Fruit fly (Drosophila melanogaster) whole organism, embryonic: ENCODE data around the gene P58IPK.

ENCODE experiments used
- Antp ChIP-seq: fragments of 200-800 bp; sonication (Bioruptor generic); optimal IDR thresholded peaks from 3 replicates; lab custom pipeline; 2016; ENCODE audit warnings: missing biosample characterization, missing genetic modification characterization
- Blimp-1 ChIP-seq: fragments of 200-800 bp; sonication (Bioruptor generic); optimal IDR thresholded peaks from 3 replicates; lab custom pipeline; 2018; ENCODE audit warnings: missing biosample characterization, missing genetic modification characterization, mild to moderate bottlenecking, moderate library complexity, missing genetic modification reagents
- CG10462 ChIP-seq: fragments of 200-800 bp; sonication (Bioruptor generic); optimal IDR thresholded peaks from 2 replicates; lab custom pipeline; 2016; ENCODE audit warnings: missing biosample characterization, missing genetic modification characterization
- CG11085 ChIP-seq: fragments of 200-800 bp; sonication (Bioruptor generic); IDR thresholded peaks from 2 replicates; pipeline ENCODE4 v1.3.6; 2022; ENCODE audit warnings: missing biosample characterization, missing genetic modification characterization
- CG12236 ChIP-seq: fragments of 200-800 bp; sonication (Bioruptor generic); optimal IDR thresholded peaks from 2 replicates; lab custom pipeline; 2016; ENCODE audit warnings: missing biosample characterization, missing genetic modification characterization
- CG12659 ChIP-seq: fragments of 200-800 bp; sonication (Bioruptor generic); optimal IDR thresholded peaks from 3 replicates; lab custom pipeline; 2017; ENCODE audit warnings: mild to moderate bottlenecking, missing biosample characterization, missing genetic modification reagents, missing genetic modification characterization
- CG13123 ChIP-seq: fragments of 200-800 bp; sonication (Bioruptor generic); optimal IDR thresholded peaks from 2 replicates; lab custom pipeline; 2016; ENCODE audit warnings: missing biosample characterization, missing genetic modification characterization
- CG13296 ChIP-seq: fragments of 200-800 bp; sonication (Bioruptor generic); optimal IDR thresholded peaks from 3 replicates; lab custom pipeline; 2018; ENCODE audit warnings: missing biosample characterization, mild to moderate bottlenecking, missing genetic modification characterization
- CG13424 ChIP-seq: fragments of 200-800 bp; sonication (Bioruptor generic); optimal IDR thresholded peaks from 2 replicates; lab custom pipeline; 2019; ENCODE audit warnings: missing biosample characterization, mild to moderate bottlenecking, missing genetic modification characterization, moderate library complexity
- CG14441 ChIP-seq: fragments of 200-800 bp; sonication (Bioruptor generic); IDR thresholded peaks from 2 replicates; pipeline ENCODE4 v1.3.6; 2022; ENCODE audit warnings: missing biosample characterization, missing genetic modification characterization
- CG1529 ChIP-seq: fragments of 200-800 bp; sonication (Bioruptor generic); optimal IDR thresholded peaks from 3 replicates; lab custom pipeline; 2018; ENCODE audit warnings: missing biosample characterization, missing genetic modification characterization
- CG17359 ChIP-seq: fragments of 200-800 bp; sonication (Bioruptor generic); optimal IDR thresholded peaks from 3 replicates; lab custom pipeline; 2018; ENCODE audit warnings: missing biosample characterization, mild to moderate bottlenecking, missing genetic modification characterization, moderate library complexity
- CG3163 ChIP-seq: fragments of 200-800 bp; sonication (Bioruptor generic); optimal IDR thresholded peaks from 3 replicates; lab custom pipeline; 2016; ENCODE audit warnings: missing biosample characterization, missing genetic modification characterization
- CG5245 ChIP-seq: fragments of 200-800 bp; sonication (Bioruptor generic); optimal IDR thresholded peaks from 3 replicates; lab custom pipeline; 2016; ENCODE audit warnings: missing biosample characterization, missing genetic modification characterization
- CG6689 ChIP-seq: fragments of 200-800 bp; sonication (Bioruptor generic); IDR thresholded peaks from 2 replicates; pipeline ENCODE4 v1.3.6; 2022; ENCODE audit warnings: missing biosample characterization, missing genetic modification characterization
- CG7556 ChIP-seq: fragments of 200-800 bp; sonication (Bioruptor generic); optimal IDR thresholded peaks from 2 replicates; lab custom pipeline; 2017; ENCODE audit warnings: missing biosample characterization, mild to moderate bottlenecking, missing genetic modification characterization
- CG9609 ChIP-seq: fragments of 200-800 bp; sonication (Bioruptor generic); optimal IDR thresholded peaks from 3 replicates; lab custom pipeline; 2016; ENCODE audit warnings: missing biosample characterization, missing genetic modification characterization
- CrebB ChIP-seq: fragments of 200-800 bp; sonication (Bioruptor generic); optimal IDR thresholded peaks from 3 replicates; lab custom pipeline; 2018; ENCODE audit warnings: missing biosample characterization, mild to moderate bottlenecking, missing genetic modification characterization
- D ChIP-seq, 2 experiments: fragments of 200-800 bp in 1 of 2; fragments of >200 bp in 1 of 2; sonication (Bioruptor generic) in 1 of 2; optimal IDR thresholded peaks; 2 replicates in 1 of 2; 3 replicates in 1 of 2; lab custom pipeline; 2017; ENCODE audit warnings: mild to moderate bottlenecking in 1 of 2, missing biosample characterization in 1 of 2, missing genetic modification characterization in 1 of 2, missing genetic modification reagents in 1 of 2
- D19A ChIP-seq: fragments of 200-800 bp; optimal IDR thresholded peaks from 3 replicates; lab custom pipeline; 2019; ENCODE audit warnings: missing biosample characterization, mild to moderate bottlenecking, missing genetic modification characterization, moderate library complexity
- Doc3 ChIP-seq: fragments of 200-800 bp; sonication (Bioruptor generic); IDR thresholded peaks from 3 replicates; pipeline ENCODE4 v1.3.6; 2022; ENCODE audit warnings: missing biosample characterization, missing genetic modification characterization; ENCODE audit not compliant: partially characterized antibody
- Fer2 ChIP-seq: fragments of 200-800 bp; sonication (Bioruptor generic); optimal IDR thresholded peaks from 2 replicates; lab custom pipeline; 2018; ENCODE audit warnings: missing biosample characterization, mild to moderate bottlenecking, missing genetic modification characterization, moderate library complexity
- HLH54F ChIP-seq: fragments of 200-800 bp; sonication (Bioruptor generic); optimal IDR thresholded peaks from 3 replicates; lab custom pipeline; 2016; ENCODE audit warnings: missing biosample characterization, missing genetic modification characterization
- Hr51 ChIP-seq, 2 experiments: fragments of 200-800 bp; sonication (Bioruptor generic); optimal IDR thresholded peaks; 2 replicates in 1 of 2; 3 replicates in 1 of 2; lab custom pipeline; 2016 to 2018; ENCODE audit warnings: missing biosample characterization in 2 of 2, missing genetic modification characterization in 2 of 2, mild to moderate bottlenecking in 1 of 2, moderate library complexity in 1 of 2
- Meics ChIP-seq: fragments of 200-800 bp; sonication (Bioruptor generic); optimal IDR thresholded peaks from 2 replicates; lab custom pipeline; 2017; ENCODE audit warnings: missing biosample characterization, mild to moderate bottlenecking, missing genetic modification characterization
- Nf-YB ChIP-seq: fragments of 200-800 bp; sonication (Bioruptor generic); optimal IDR thresholded peaks from 3 replicates; lab custom pipeline; 2019; ENCODE audit warnings: missing biosample characterization, mild to moderate bottlenecking, missing genetic modification characterization, moderate library complexity
- Nf-YC ChIP-seq: fragments of 200-800 bp; optimal IDR thresholded peaks from 3 replicates; lab custom pipeline; 2019; ENCODE audit warnings: missing biosample characterization, mild to moderate bottlenecking, missing genetic modification characterization, moderate library complexity
- Pdp1 ChIP-seq, 2 experiments: fragments of 200-800 bp; sonication (Bioruptor generic); optimal IDR thresholded peaks; 3 replicates each; lab custom pipeline; 2016; ENCODE audit warnings: missing biosample characterization in 2 of 2, missing genetic modification characterization in 2 of 2, mild to moderate bottlenecking in 1 of 2, moderate library complexity in 1 of 2
- Rfx ChIP-seq: fragments of 200-800 bp; sonication (Bioruptor generic); IDR thresholded peaks from 2 replicates; pipeline ENCODE4 v1.3.6; 2022; ENCODE audit warnings: missing biosample characterization, missing genetic modification characterization
- Rx ChIP-seq: fragments of 200-800 bp; sonication (Bioruptor generic); IDR thresholded peaks from 2 replicates; pipeline ENCODE4 v1.3.6; 2022; ENCODE audit warnings: missing biosample characterization, missing genetic modification characterization
- amos ChIP-seq: fragments of 200-800 bp; sonication (Bioruptor generic); IDR thresholded peaks from 2 replicates; pipeline ENCODE4 v1.3.6; 2022; ENCODE audit warnings: missing biosample characterization, missing genetic modification characterization; ENCODE audit not compliant: partially characterized antibody
- caup ChIP-seq: fragments of 200-800 bp; sonication (Bioruptor generic); optimal IDR thresholded peaks from 3 replicates; lab custom pipeline; 2017; ENCODE audit warnings: missing biosample characterization, mild to moderate bottlenecking, missing genetic modification characterization, moderate library complexity; ENCODE audit not compliant: severe bottlenecking
- chn ChIP-seq: fragments of 200-800 bp; sonication (Bioruptor generic); optimal IDR thresholded peaks from 2 replicates; lab custom pipeline; 2016; ENCODE audit warnings: missing biosample characterization, missing genetic modification characterization
- cwo ChIP-seq: fragments of 200-800 bp; sonication (Bioruptor generic); optimal IDR thresholded peaks from 3 replicates; lab custom pipeline; 2017; ENCODE audit warnings: missing biosample characterization, missing genetic modification characterization, mild to moderate bottlenecking, moderate library complexity, missing genetic modification reagents
- dm ChIP-seq: fragments of 200-800 bp; sonication (Bioruptor generic); optimal IDR thresholded peaks from 3 replicates; lab custom pipeline; 2016; ENCODE audit warnings: missing biosample characterization, missing genetic modification characterization
- emc ChIP-seq: fragments of 200-800 bp; sonication (Bioruptor generic); optimal IDR thresholded peaks from 2 replicates; lab custom pipeline; 2016; ENCODE audit warnings: missing biosample characterization, missing genetic modification characterization
- eyg ChIP-seq: fragments of 200-800 bp; sonication (Bioruptor generic); optimal IDR thresholded peaks from 3 replicates; lab custom pipeline; 2016; ENCODE audit warnings: missing biosample characterization, missing genetic modification characterization
- fu2 ChIP-seq: fragments of 200-800 bp; sonication (Bioruptor generic); optimal IDR thresholded peaks from 2 replicates; lab custom pipeline; 2016; ENCODE audit warnings: missing biosample characterization, missing genetic modification characterization
- gro ChIP-seq: fragments of 200-800 bp; sonication (Bioruptor generic); optimal IDR thresholded peaks from 2 replicates; lab custom pipeline; 2016; ENCODE audit warnings: missing biosample characterization, missing genetic modification characterization
- jumu ChIP-seq: fragments of 200-800 bp; sonication (Bioruptor generic); optimal IDR thresholded peaks from 3 replicates; lab custom pipeline; 2016; ENCODE audit warnings: missing biosample characterization, missing genetic modification characterization
- ken ChIP-seq: fragments of 200-800 bp; sonication (Bioruptor generic); IDR thresholded peaks from 3 replicates; pipeline ENCODE4 v1.3.6; 2022; ENCODE audit warnings: missing biosample characterization, missing genetic modification characterization
- maf-S ChIP-seq: fragments of 200-800 bp; sonication (Bioruptor generic); optimal IDR thresholded peaks from 2 replicates; lab custom pipeline; 2016; ENCODE audit warnings: missing biosample characterization, missing genetic modification characterization
- onecut ChIP-seq: fragments of 200-800 bp; sonication (Bioruptor generic); IDR thresholded peaks from 2 replicates; pipeline ENCODE4 v1.3.6; 2022; ENCODE audit warnings: missing biosample characterization, missing genetic modification characterization
- peb ChIP-seq: fragments of 200-800 bp; sonication (Bioruptor generic); IDR thresholded peaks from 2 replicates; pipeline ENCODE4 v1.3.6; 2022; ENCODE audit warnings: missing biosample characterization, missing genetic modification characterization
- salm ChIP-seq: fragments of 200-800 bp; sonication (Bioruptor generic); optimal IDR thresholded peaks from 2 replicates; lab custom pipeline; 2018; ENCODE audit warnings: missing biosample characterization, mild to moderate bottlenecking, missing genetic modification characterization
- sna ChIP-seq: fragments of 200-800 bp; sonication (Bioruptor generic); IDR thresholded peaks from 2 replicates; pipeline ENCODE4 v1.3.6; 2022; ENCODE audit warnings: missing biosample characterization, missing genetic modification characterization; ENCODE audit not compliant: partially characterized antibody
- ssp ChIP-seq: fragments of 200-800 bp; sonication (Bioruptor generic); IDR thresholded peaks from 2 replicates; pipeline ENCODE4 v1.3.6; 2022; ENCODE audit warnings: missing biosample characterization, missing genetic modification characterization
- vvl ChIP-seq: fragments of 200-800 bp; sonication (Bioruptor generic); IDR thresholded peaks from 2 replicates; pipeline ENCODE4 v1.3.6; 2022; ENCODE audit warnings: missing biosample characterization, missing genetic modification characterization

The P58IPK gene

dm6 chr3R:9555334-9555974 lies 31.3 kb upstream of the P58IPK start, which contains the start of the genes CG9386 and BckdhA (continued):
- TF ChIP-seq Nf-YB (peak; percentile 0), CG9609 (peak; percentile 65), CG13424 (peak; percentile 58), ken (GFP tag; lab: Robert Waterston, UW) (no peak), Hr51 (GFP tag; optimal IDR thresholded peaks at IDR 0.05; lab: Kevin White, UChicago) (peak in 1 of 2 experiments; percentile 19), CG12236 (GFP tag; lab: Kevin White, UChicago) (no peak), Rfx (GFP tag; lab: Robert Waterston, UW) (peak; percentile 72), HLH54F (peak; percentile 60), CG17359 (tag; lab: Kevin White, UChicago) (peak; percentile 32), onecut (GFP tag; lab: Robert Waterston, UW) (peak; percentile 31; the same call in 1 of the 2 replicates), Nf-YC (tag; lab: Kevin White, UChicago) (peak; percentile 62), amos (GFP tag; lab: Robert Waterston, UW) (peak; percentile 67; the same call in 1 of the 2 replicates), Fer2 (tag; lab: Kevin White, UChicago) (peak; percentile 12), sna (GFP tag; lab: Robert Waterston, UW) (no peak; the same call in none of the 2 replicates), CG14441 (GFP tag; lab: Robert Waterston, UW) (peak; percentile 55), vvl (GFP tag; lab: Robert Waterston, UW) (peak; percentile 74), eyg (GFP tag; lab: Kevin White, UChicago) (no peak), CG10462 (GFP tag; lab: Kevin White, UChicago) (no peak), dm (peak; percentile 61), CG7556 (peak; percentile 42), caup (GFP tag; lab: Kevin White, UChicago) (peak; percentile 52), CG3163 (GFP tag; lab: Kevin White, UChicago) (peak; percentile 14), Blimp-1 (GFP tag; lab: Kevin White, UChicago) (peak; percentile 65), cwo (GFP tag; lab: Kevin White, UChicago) (peak; percentile 54), CG5245 (GFP tag; lab: Kevin White, UChicago) (peak; percentile 0), D19A (tag; lab: Kevin White, UChicago) (peak; percentile 38), CG12659 (GFP tag; lab: Kevin White, UChicago) (peak; percentile 66), jumu (GFP tag; lab: Kevin White, UChicago) (peak; percentile 30), emc (GFP tag; lab: Kevin White, UChicago) (no peak), CG11085 (GFP tag; lab: Robert Waterston, UW) (no peak), salm (tag; lab: Kevin White, UChicago) (no peak), ssp (GFP tag; lab: Robert Waterston, UW) (peak; percentile 20; the same call in 1 of the 2 replicates), Pdp1 (GFP tag; optimal IDR thresholded peaks at IDR 0.05; lab: Kevin White, UChicago) (peak; percentile 54 to 99), gro (GFP tag; lab: Kevin White, UChicago) (peak; percentile 45), CrebB (tag; lab: Kevin White, UChicago) (no peak), maf-S (peak; percentile 46), Doc3 (GFP tag; lab: Robert Waterston, UW) (peak; percentile 75), Antp (GFP tag; lab: Kevin White, UChicago) (peak; percentile 51), D (optimal IDR thresholded peaks at IDR 0.05; lab: Kevin White, UChicago) (no peak), D (GFP tag; optimal IDR thresholded peaks at IDR 0.05; lab: Kevin White, UChicago) (no peak), CG13123 (GFP tag; lab: Kevin White, UChicago) (peak; percentile 20), peb (0 out of 2 replicates have a peak, but pooled peaks have one; percentile 38), fu2 (GFP tag; lab: Kevin White, UChicago) (peak; percentile 46), Rx (GFP tag; lab: Robert Waterston, UW) (no peak), CG1529 (GFP tag; lab: Kevin White, UChicago) (no peak), Meics (GFP tag; lab: Kevin White, UChicago) (peak; percentile 67), CG13296 (GFP tag; lab: Kevin White, UChicago) (peak; percentile 59), CG6689 (GFP tag; lab: Robert Waterston, UW) (peak; percentile 95), chn (GFP tag; lab: Kevin White, UChicago) (peak; percentile 61)
